Fruit fly (Drosophila melanogaster): ENCODE data around the gene AttD.
A peak's percentile ranks its signal among the peaks of the same experiment; 100 is the strongest.

AttD gene

DNA sequence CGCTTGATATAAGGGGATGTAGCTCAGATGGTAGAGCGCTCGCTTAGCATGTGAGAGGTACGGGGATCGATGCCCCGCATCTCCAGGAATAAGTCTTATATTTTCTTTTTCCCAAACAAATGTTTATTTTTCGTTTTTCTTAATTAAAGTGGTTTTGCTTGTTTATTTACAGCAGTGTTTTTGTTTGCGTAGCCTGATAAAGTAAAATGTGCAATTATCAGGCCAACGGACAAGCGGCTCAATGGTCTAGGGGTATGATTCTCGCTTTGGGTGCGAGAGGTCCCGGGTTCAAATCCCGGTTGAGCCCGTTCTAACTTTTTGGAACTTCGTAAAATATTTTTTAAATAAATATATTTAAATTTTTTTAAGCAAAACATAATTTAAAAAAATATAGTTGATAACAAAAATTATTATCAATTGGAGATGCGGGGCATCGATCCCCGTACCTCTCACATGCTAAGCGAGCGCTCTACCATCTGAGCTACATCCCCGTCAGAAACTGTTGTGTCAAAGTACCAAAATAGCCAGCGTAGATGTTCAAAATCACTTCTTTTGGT lies 5.3 kb upstream of the AttD start (continued):
- TF ChIP-seq CG1024 (GFP tag; IDR thresholded peaks at IDR 0.05) (no peak), onecut (GFP tag; IDR thresholded peaks at IDR 0.05) (no peak), CG6654 (GFP tag; optimal IDR thresholded peaks at IDR 0.05) (no peak), bowl (GFP tag; IDR thresholded peaks at IDR 0.05) (no peak), CG8290 (GFP tag; optimal IDR thresholded peaks at IDR 0.05) (no peak), CG8290 (tag; optimal IDR thresholded peaks at IDR 0.05) (no peak), CG8478 (optimal IDR thresholded peaks at IDR 0.05) (no peak), CG43689 (GFP tag; IDR thresholded peaks at IDR 0.05) (no peak), Meics (GFP tag; optimal IDR thresholded peaks at IDR 0.05) (no peak), run (tag; optimal IDR thresholded peaks at IDR 0.05) (no peak), ems (GFP tag; optimal IDR thresholded peaks at IDR 0.05) (no peak), CG13296 (GFP tag; optimal IDR thresholded peaks at IDR 0.05) (peak; percentile 46), Bdp1 (GFP tag; optimal IDR thresholded peaks at IDR 0.05) (peak; percentile 99), Xrp1 (GFP tag; IDR thresholded peaks at IDR 0.05) (peak; percentile 40; the same call in 1 of the 2 replicates), chif (GFP tag; optimal IDR thresholded peaks at IDR 0.05) (no peak), CG11456 (GFP tag; IDR thresholded peaks at IDR 0.05) (no peak), CG13894 (tag; optimal IDR thresholded peaks at IDR 0.05) (peak; percentile 23), tap (tag; optimal IDR thresholded peaks at IDR 0.05) (peak; percentile 29), H2.0 (GFP tag; IDR thresholded peaks at IDR 0.05) (no peak), Fer2 (tag; optimal IDR thresholded peaks at IDR 0.05) (no peak), Rfx (GFP tag; IDR thresholded peaks at IDR 0.05) (no peak), wek (GFP tag; optimal IDR thresholded peaks at IDR 0.05) (no peak), az2 (GFP tag; optimal IDR thresholded peaks at IDR 0.05) (no peak), CG15696 (tag; optimal IDR thresholded peaks at IDR 0.05) (peak; percentile 8), hb (GFP tag; IDR thresholded peaks at IDR 0.05; ENCODE audit: partially characterized antibody) (peak; percentile 81; the same call in 2 of the 3 replicates), Ada2b (GFP tag; IDR thresholded peaks at IDR 0.05) (no peak), Oaz (GFP tag; IDR thresholded peaks at IDR 0.05) (no peak), bab2 (GFP tag; optimal IDR thresholded peaks at IDR 0.05) (no peak), phol (tag; optimal IDR thresholded peaks at IDR 0.05) (no peak), lilli (GFP tag; optimal IDR thresholded peaks at IDR 0.05) (no peak), PHDP (tag; optimal IDR thresholded peaks at IDR 0.05) (peak; percentile 19), fd3F (GFP tag; optimal IDR thresholded peaks at IDR 0.05) (no peak), CG34376 (GFP tag; optimal IDR thresholded peaks at IDR 0.05) (peak; percentile 33), Six4 (GFP tag; optimal IDR thresholded peaks at IDR 0.05) (no peak), CG7839 (tag; optimal IDR thresholded peaks at IDR 0.05) (peak; percentile 37), Mrtf (GFP tag; IDR thresholded peaks at IDR 0.05) (no peak), slbo (GFP tag; IDR thresholded peaks at IDR 0.05) (no peak), CG6683 (GFP tag; optimal IDR thresholded peaks at IDR 0.05) (no peak), Aef1 (GFP tag; IDR thresholded peaks at IDR 0.05) (no peak), CG31224 (GFP tag; IDR thresholded peaks at IDR 0.05) (no peak), Awh (GFP tag; IDR thresholded peaks at IDR 0.05) (no peak), CG10366 (GFP tag; IDR thresholded peaks at IDR 0.05) (no peak), CG7928 (GFP tag; optimal IDR thresholded peaks at IDR 0.05) (no peak), eve (GFP tag; optimal IDR thresholded peaks at IDR 0.05) (peak in 1 of 2 experiments; percentile 17), sens-2 (GFP tag; IDR thresholded peaks at IDR 0.05) (no peak), NC2β (GFP tag; optimal IDR thresholded peaks at IDR 0.05) (no peak), CG12155 (GFP tag; optimal IDR thresholded peaks at IDR 0.05) (no peak), CG18476 (GFP tag; optimal IDR thresholded peaks at IDR 0.05) (no peak), Drgx (GFP tag; IDR thresholded peaks at IDR 0.05) (peak; percentile 70), Lim3 (GFP tag; IDR thresholded peaks at IDR 0.05) (no peak), Jarid2 (GFP tag; optimal IDR thresholded peaks at IDR 0.05) (no peak), CG15269 (tag; optimal IDR thresholded peaks at IDR 0.05) (no peak), CG14710 (tag; optimal IDR thresholded peaks at IDR 0.05) (no peak)
